Fruit fly (Drosophila melanogaster) whole organism, embryonic: Measurements from ENCODE around the gene alphaTub84D.

Experiments used
- Aef1 ChIP-seq: fragments of 200-800 bp; sonication (Bioruptor generic); IDR thresholded peaks from 3 replicates; pipeline ENCODE4 v1.3.6; 2022; ENCODE audit warnings: missing biosample characterization, missing genetic modification characterization
- CG15696 ChIP-seq: fragments of 200-800 bp; sonication (Bioruptor generic); optimal IDR thresholded peaks from 2 replicates; lab custom pipeline; 2019; ENCODE audit warnings: missing biosample characterization, mild to moderate bottlenecking, missing genetic modification characterization, moderate library complexity
- CG16813 ChIP-seq: fragments of 200-800 bp; sonication (Bioruptor generic); IDR thresholded peaks from 3 replicates; pipeline ENCODE4 v1.3.6; 2022; ENCODE audit warnings: missing biosample characterization, missing genetic modification characterization; ENCODE audit not compliant: partially characterized antibody
- CG18599 ChIP-seq: fragments of 200-800 bp; sonication (Bioruptor generic); optimal IDR thresholded peaks from 3 replicates; lab custom pipeline; 2017; ENCODE audit warnings: missing biosample characterization, missing genetic modification characterization, mild to moderate bottlenecking, moderate library complexity, missing genetic modification reagents
- CG2199 ChIP-seq: fragments of 200-800 bp; sonication (Bioruptor generic); IDR thresholded peaks from 3 replicates; pipeline ENCODE4 v1.3.6; 2022; ENCODE audit warnings: missing biosample characterization, missing genetic modification characterization
- CG33557 ChIP-seq: fragments of 200-800 bp; sonication (Bioruptor generic); optimal IDR thresholded peaks from 2 replicates; lab custom pipeline; 2019; ENCODE audit warnings: missing biosample characterization, mild to moderate bottlenecking, missing genetic modification characterization, moderate library complexity
- CG34376 ChIP-seq: fragments of 200-800 bp; sonication (Bioruptor generic); optimal IDR thresholded peaks from 2 replicates; lab custom pipeline; 2018; ENCODE audit warnings: missing biosample characterization, mild to moderate bottlenecking, missing genetic modification characterization
- CG6175 ChIP-seq: fragments of 200-800 bp; sonication (Bioruptor generic); IDR thresholded peaks from 3 replicates; pipeline ENCODE4 v1.3.6; 2022; ENCODE audit warnings: missing biosample characterization, missing genetic modification characterization
- CG7987 ChIP-seq: fragments of 200-800 bp; sonication (Bioruptor generic); optimal IDR thresholded peaks from 2 replicates; lab custom pipeline; 2018; ENCODE audit warnings: missing biosample characterization, mild to moderate bottlenecking, missing genetic modification characterization, moderate library complexity
- CoRest ChIP-seq: fragments of 200-800 bp; sonication (Bioruptor generic); optimal IDR thresholded peaks from 3 replicates; lab custom pipeline; 2018; ENCODE audit warnings: missing biosample characterization, mild to moderate bottlenecking, missing genetic modification characterization, moderate library complexity
- Doc3 ChIP-seq: fragments of 200-800 bp; sonication (Bioruptor generic); IDR thresholded peaks from 3 replicates; pipeline ENCODE4 v1.3.6; 2022; ENCODE audit warnings: missing biosample characterization, missing genetic modification characterization; ENCODE audit not compliant: partially characterized antibody
- Drgx ChIP-seq: fragments of 200-800 bp; sonication (Bioruptor generic); IDR thresholded peaks from 2 replicates; pipeline ENCODE4 v1.3.6; 2022; ENCODE audit warnings: missing biosample characterization, missing genetic modification characterization
- Fer3 ChIP-seq: fragments of 200-800 bp; sonication (Bioruptor generic); optimal IDR thresholded peaks from 2 replicates; lab custom pipeline; 2018; ENCODE audit warnings: missing biosample characterization, mild to moderate bottlenecking, missing genetic modification characterization, moderate library complexity
- Hmx ChIP-seq: fragments of 200-800 bp; sonication (Bioruptor generic); optimal IDR thresholded peaks from 2 replicates; lab custom pipeline; 2016; ENCODE audit warnings: missing biosample characterization, missing genetic modification characterization
- Med ChIP-seq: fragments of 200-800 bp; sonication (Bioruptor generic); peaks from one replicate; lab custom pipeline; 2016; ENCODE audit warnings: missing biosample characterization, missing genetic modification characterization, mild to moderate bottlenecking, inconsistent platforms, moderate library complexity
- Nf-YA ChIP-seq: fragments of 200-800 bp; sonication (Bioruptor generic); IDR thresholded peaks from 2 replicates; pipeline ENCODE4 v1.3.6; 2022; ENCODE audit warnings: missing biosample characterization, missing genetic modification characterization
- PHDP ChIP-seq: fragments of 200-800 bp; sonication (Bioruptor generic); optimal IDR thresholded peaks from 3 replicates; lab custom pipeline; 2018; ENCODE audit warnings: missing biosample characterization, mild to moderate bottlenecking, missing genetic modification characterization, moderate library complexity
- Taf1 ChIP-seq: fragments of 200-800 bp; sonication (Bioruptor generic); IDR thresholded peaks from 2 replicates; pipeline ENCODE4 v1.3.6; 2022; ENCODE audit warnings: missing biosample characterization, missing genetic modification characterization
- Trl ChIP-seq, 3 experiments: fragments of >200 bp in 2 of 3; fragments of 200-800 bp in 1 of 3; sonication (Bioruptor generic) in 1 of 3; optimal IDR thresholded peaks; 2 replicates in 1 of 3; 3 replicates in 2 of 3; lab custom pipeline; 2016 to 2017; ENCODE audit warnings: missing biosample characterization in 1 of 3, missing genetic modification characterization in 1 of 3
- Xbp1 ChIP-seq: fragments of 200-800 bp; sonication (Bioruptor generic); optimal IDR thresholded peaks from 3 replicates; lab custom pipeline; 2016; ENCODE audit warnings: missing biosample characterization, mild to moderate bottlenecking, missing genetic modification characterization
- Xrp1 ChIP-seq: fragments of 200-800 bp; sonication (Bioruptor generic); IDR thresholded peaks from 2 replicates; pipeline ENCODE4 v1.3.6; 2022; ENCODE audit warnings: missing biosample characterization, missing genetic modification characterization
- abd-A ChIP-seq: fragments of 200-800 bp; sonication (Bioruptor generic); optimal IDR thresholded peaks from 3 replicates; lab custom pipeline; 2019; ENCODE audit warnings: missing biosample characterization, mild to moderate bottlenecking, missing genetic modification characterization, moderate library complexity
- amos ChIP-seq: fragments of 200-800 bp; sonication (Bioruptor generic); IDR thresholded peaks from 2 replicates; pipeline ENCODE4 v1.3.6; 2022; ENCODE audit warnings: missing biosample characterization, missing genetic modification characterization; ENCODE audit not compliant: partially characterized antibody
- cas ChIP-seq: fragments of 200-800 bp; sonication (Bioruptor generic); IDR thresholded peaks from 2 replicates; pipeline ENCODE4 v1.3.6; 2022; ENCODE audit warnings: missing biosample characterization, missing genetic modification characterization
- corto ChIP-seq: fragments of 200-800 bp; sonication (Bioruptor generic); optimal IDR thresholded peaks from 2 replicates; lab custom pipeline; 2016; ENCODE audit warnings: missing biosample characterization, mild to moderate bottlenecking, missing genetic modification characterization, moderate library complexity
- exex ChIP-seq: fragments of 200-800 bp; sonication (Bioruptor generic); optimal IDR thresholded peaks from 4 replicates; lab custom pipeline; 2018; ENCODE audit warnings: missing biosample characterization, mild to moderate bottlenecking, missing genetic modification characterization, moderate library complexity
- mirr ChIP-seq: fragments of 200-800 bp; sonication (Bioruptor generic); optimal IDR thresholded peaks from 3 replicates; lab custom pipeline; 2018; ENCODE audit warnings: missing biosample characterization, mild to moderate bottlenecking, missing genetic modification characterization
- oc ChIP-seq: fragments of 200-800 bp; sonication (Bioruptor generic); optimal IDR thresholded peaks from 2 replicates; lab custom pipeline; 2018; ENCODE audit warnings: missing biosample characterization, mild to moderate bottlenecking, missing genetic modification characterization, moderate library complexity
- pb ChIP-seq: fragments of 200-800 bp; sonication (Bioruptor generic); optimal IDR thresholded peaks from 3 replicates; lab custom pipeline; 2016; ENCODE audit warnings: missing biosample characterization, missing genetic modification characterization
- peb ChIP-seq: fragments of 200-800 bp; sonication (Bioruptor generic); IDR thresholded peaks from 2 replicates; pipeline ENCODE4 v1.3.6; 2022; ENCODE audit warnings: missing biosample characterization, missing genetic modification characterization
- ro ChIP-seq: fragments of 200-800 bp; sonication (Bioruptor generic); IDR thresholded peaks from 2 replicates; pipeline ENCODE4 v1.3.6; 2022; ENCODE audit warnings: missing biosample characterization, missing genetic modification characterization
- sc ChIP-seq, 3 experiments: fragments of >200 bp in 2 of 3; fragments of 200-800 bp in 1 of 3; sonication (Bioruptor generic) in 1 of 3; optimal IDR thresholded peaks; 2 replicates in 2 of 3; 3 replicates in 1 of 3; lab custom pipeline; 2017; ENCODE audit warnings: mild to moderate bottlenecking in 1 of 3, missing biosample characterization in 1 of 3, missing genetic modification characterization in 1 of 3, missing genetic modification reagents in 1 of 3
- sd ChIP-seq: fragments of 200-800 bp; sonication (Bioruptor generic); optimal IDR thresholded peaks from 3 replicates; lab custom pipeline; 2018; ENCODE audit warnings: missing biosample characterization, mild to moderate bottlenecking, missing genetic modification characterization, moderate library complexity
- sens ChIP-seq: fragments of 200-800 bp; sonication (Bioruptor generic); peaks from one replicate; lab custom pipeline; 2016; ENCODE audit warnings: missing biosample characterization, missing genetic modification characterization
- tx ChIP-seq: fragments of 200-800 bp; sonication (Bioruptor generic); optimal IDR thresholded peaks from 2 replicates; lab custom pipeline; 2016; ENCODE audit warnings: missing biosample characterization, missing genetic modification characterization
- vnd ChIP-seq: fragments of 200-800 bp; sonication (Bioruptor generic); IDR thresholded peaks from 3 replicates; pipeline ENCODE4 v1.3.6; 2022; ENCODE audit warnings: missing biosample characterization, missing genetic modification characterization; ENCODE audit not compliant: partially characterized antibody
- wor ChIP-seq: fragments of 200-800 bp; sonication (Bioruptor generic); IDR thresholded peaks from 2 replicates; pipeline ENCODE4 v1.3.6; 2022; ENCODE audit warnings: missing biosample characterization, missing genetic modification characterization
- zf30C ChIP-seq: fragments of 200-800 bp; sonication (Bioruptor generic); optimal IDR thresholded peaks from 3 replicates; lab custom pipeline; 2018; ENCODE audit warnings: missing biosample characterization, mild to moderate bottlenecking, missing genetic modification characterization

Gene alphaTub84D

dm6 chr3R:7522266-7522955, 8.1 kb upstream of the alphaTub84D start:
- TF ChIP-seq CG33557 (GFP tag; lab: Kevin White, UChicago) (peak; percentile 12), CG7987 (GFP tag; lab: Kevin White, UChicago) (peak; percentile 6), zf30C (GFP tag; lab: Kevin White, UChicago) (no peak), CG34376 (peak; percentile 51), CG16813 (no peak), Doc3 (GFP tag; lab: Robert Waterston, UW) (no peak), Nf-YA (GFP tag; lab: Robert Waterston, UW) (no peak), mirr (GFP tag; lab: Kevin White, UChicago) (peak; percentile 44), Med (GFP tag; lab: Kevin White, UChicago) (peak; percentile 58), abd-A (peak; percentile 52), vnd (GFP tag; lab: Robert Waterston, UW) (no peak), peb (GFP tag; lab: Robert Waterston, UW) (no peak), wor (GFP tag; lab: Robert Waterston, UW) (no peak), PHDP (tag; lab: Kevin White, UChicago) (peak; percentile 4), pb (GFP tag; lab: Kevin White, UChicago) (no peak), Taf1 (no peak), Fer3 (tag; lab: Kevin White, UChicago) (no peak), cas (GFP tag; lab: Robert Waterston, UW) (no peak), exex (tag; lab: Kevin White, UChicago) (peak; percentile 52), Aef1 (GFP tag; lab: Robert Waterston, UW) (no peak), Xbp1 (no peak), CG18599 (GFP tag; lab: Kevin White, UChicago) (peak; percentile 22), sens (peak; percentile 67), Hmx (GFP tag; lab: Kevin White, UChicago) (no peak), CG15696 (tag; lab: Kevin White, UChicago) (peak; percentile 5)

DNA sequence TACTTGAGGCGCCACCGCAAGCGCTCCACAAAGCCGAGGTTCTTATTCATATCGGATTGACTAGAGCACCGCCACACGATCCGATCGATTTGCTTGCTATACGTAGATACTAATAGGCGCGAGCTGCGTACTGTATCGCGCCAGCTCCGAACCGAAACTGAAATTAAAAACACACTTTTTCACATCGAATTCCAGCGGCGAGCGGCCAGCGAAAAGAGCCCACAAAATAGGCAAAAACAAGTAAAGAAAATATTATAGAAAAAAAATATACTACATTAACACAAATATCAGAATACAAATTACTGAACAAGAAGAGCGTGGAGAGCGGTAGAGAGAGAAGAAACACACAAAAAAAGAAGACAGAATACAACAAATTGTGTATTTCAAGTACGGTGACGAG, 7.0 kb upstream of the alphaTub84D start, which contains the start of gene alpha-Est7:
Gene alpha-Est7 (minus strand): TSS at position 160 of the 400 bp plus-strand sequence.
- TF ChIP-seq amos (GFP tag; lab: Robert Waterston, UW) (0 out of 2 replicates have a peak, but pooled peaks have one; percentile 3), sd (tag; lab: Kevin White, UChicago) (peak; percentile 74), corto (peak; percentile 20), oc (no peak), sc (optimal IDR thresholded peaks at IDR 0.05; lab: Kevin White, UChicago) (no peak), sc (GFP tag; optimal IDR thresholded peaks at IDR 0.05; lab: Kevin White, UChicago) (no peak), CG6175 (peak; percentile 70; the same call in 1 of the 3 replicates), CoRest (tag; lab: Kevin White, UChicago) (no peak), CG7987 (GFP tag; lab: Kevin White, UChicago) (no peak), Drgx (GFP tag; lab: Robert Waterston, UW) (0 out of 2 replicates have a peak, but pooled peaks have one; percentile 7), ro (no peak), Med (GFP tag; lab: Kevin White, UChicago) (peak; percentile 23), CG2199 (peak; percentile 84; the same call in 2 of the 3 replicates), Xrp1 (GFP tag; lab: Robert Waterston, UW) (no peak), Trl (optimal IDR thresholded peaks at IDR 0.05; lab: Kevin White, UChicago) (peak in 1 of 2 experiments; percentile 16), Trl (GFP tag; optimal IDR thresholded peaks at IDR 0.05; lab: Kevin White, UChicago) (no peak), tx (GFP tag; lab: Kevin White, UChicago) (no peak)
- TF ChIP-seq, all 482 proteins: peak for 8
